Worm (Caenorhabditis elegans): ENCODE results near the gene F02C12.1.

F02C12.1 gene

DNA sequence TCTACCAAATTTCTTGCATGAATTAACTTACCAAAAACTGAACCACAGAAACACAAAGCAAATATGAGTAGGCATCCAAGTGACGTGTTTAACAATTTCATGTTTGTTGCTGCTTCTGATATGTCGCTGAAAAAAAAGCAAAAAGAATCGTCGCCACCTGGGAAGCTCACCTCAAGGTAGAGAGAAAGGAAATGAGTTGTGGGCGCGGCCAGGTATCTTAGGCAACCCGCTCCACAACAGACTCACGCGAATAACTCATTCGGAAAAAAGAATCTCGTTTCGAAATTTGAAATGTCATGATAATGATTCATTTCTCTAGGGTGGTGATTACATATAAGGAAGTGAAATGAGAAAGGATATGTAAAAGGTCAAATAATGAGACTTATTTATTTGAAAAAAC, 6.9 kb upstream of the F02C12.1 start, which contains the start of gene irld-2:
irld-2 (minus strand) TSS at position 101 of the 400 bp plus-strand sequence.
- no peak for TF ChIP-seq zip-11 (GFP tag; IDR thresholded peaks at IDR 0.05)
- TF ChIP-seq aha-1 (tag) = peak; percentile 33

DNA sequence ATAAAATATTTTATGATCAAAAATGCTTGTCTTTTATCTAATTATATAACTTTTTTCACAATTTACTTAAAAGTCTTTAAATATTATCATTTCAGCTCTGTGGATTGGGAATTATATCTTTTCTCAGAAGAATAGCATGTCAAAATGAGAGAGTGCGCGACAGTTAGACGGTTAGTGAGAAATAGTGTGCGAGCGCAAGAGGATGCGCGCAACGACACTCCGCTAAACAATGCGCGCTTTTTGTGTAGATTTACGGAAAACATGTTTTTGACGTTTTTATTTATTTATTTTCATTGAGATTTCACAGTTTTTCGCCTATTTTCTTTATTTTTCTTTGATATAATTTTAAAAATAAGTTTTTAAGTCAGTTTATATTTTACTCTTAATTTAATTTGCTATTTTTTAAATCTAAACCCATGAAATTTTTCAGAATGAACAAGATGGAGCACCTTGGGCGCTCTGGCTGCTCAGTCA, 5.3 kb upstream of the F02C12.1 start, which contains the start of gene F02C12.3:
F02C12.3 (plus strand) TSS at position 424 of the 474 bp plus-strand sequence.
- peak in 1 of 2 experiments; percentile 16 for TF ChIP-seq mdl-1 (tag; optimal IDR thresholded peaks at IDR 0.05)
- no peak for TF ChIP-seq zip-11 (GFP tag; IDR thresholded peaks at IDR 0.05)
- TF ChIP-seq lim-7 (GFP tag; IDR thresholded peaks at IDR 0.05) = no peak
- TF ChIP-seq F37D6.2 (tag; optimal IDR thresholded peaks at IDR 0.05) = peak; percentile 32
- peak; percentile 63 for TF ChIP-seq dmd-6 (GFP tag; IDR thresholded peaks at IDR 0.05)
- peak; percentile 77 for TF ChIP-seq hmg-1.1 (GFP tag; IDR thresholded peaks at IDR 0.05)
- TF ChIP-seq hif-1 (tag; optimal IDR thresholded peaks at IDR 0.05) = peak in 1 of 2 experiments; percentile 14
- TF ChIP-seq F49E8.2 (tag; optimal IDR thresholded peaks at IDR 0.05; ENCODE audit: borderline replicate concordance) = no peak
- TF ChIP-seq pqm-1 (tag; optimal IDR thresholded peaks at IDR 0.05) = no peak
- peak; percentile 15 for TF ChIP-seq nhr-25 (tag; optimal IDR thresholded peaks at IDR 0.05; ENCODE audit: borderline replicate concordance, insufficient read depth)
- no peak for TF ChIP-seq vab-7 (GFP tag; IDR thresholded peaks at IDR 0.05)
- peak; percentile 73 for TF ChIP-seq hlh-11 (tag; optimal IDR thresholded peaks at IDR 0.05)
- no peak for TF ChIP-seq tra-1 (GFP tag; IDR thresholded peaks at IDR 0.05)
- no peak for TF ChIP-seq dmd-9 (GFP tag; IDR thresholded peaks at IDR 0.05)
- peak; percentile 51 for TF ChIP-seq R02D3.7 (tag; optimal IDR thresholded peaks at IDR 0.05)
- peak; percentile 74 for TF ChIP-seq hlh-30 (tag; optimal IDR thresholded peaks at IDR 0.05; ENCODE audit: insufficient read depth)
- TF ChIP-seq duxl-1 (tag; optimal IDR thresholded peaks at IDR 0.05; ENCODE audit: poor library complexity) = peak; percentile 22
- TF ChIP-seq dpl-1 (GFP tag; optimal IDR thresholded peaks at IDR 0.05) = peak; percentile 68
- peak; percentile 68 for TF ChIP-seq nhr-6 (tag; optimal IDR thresholded peaks at IDR 0.05)
- no peak for TF ChIP-seq tag-97 (GFP tag; IDR thresholded peaks at IDR 0.05)
- peak; percentile 100 for TF ChIP-seq T20F7.1 (GFP tag; optimal IDR thresholded peaks at IDR 0.05)
- TF ChIP-seq dve-1 (tag; optimal IDR thresholded peaks at IDR 0.05; ENCODE audit: insufficient read depth) = peak; percentile 77
- peak; percentile 2 for TF ChIP-seq fkh-10 (GFP tag; optimal IDR thresholded peaks at IDR 0.05)
- TF ChIP-seq zip-2 (tag; optimal IDR thresholded peaks at IDR 0.05) = peak; percentile 63
- TF ChIP-seq egl-43 (GFP tag; IDR thresholded peaks at IDR 0.05) = no peak
- peak; percentile 52 for TF ChIP-seq nhr-48 (tag; optimal IDR thresholded peaks at IDR 0.05)
- no peak for TF ChIP-seq unc-62 (GFP tag; optimal IDR thresholded peaks at IDR 0.05 in 1 of 2)
- no peak for TF ChIP-seq unc-62 (tag; optimal IDR thresholded peaks at IDR 0.05)
- peak; percentile 57 for TF ChIP-seq rbr-2 (tag; optimal IDR thresholded peaks at IDR 0.05)
- peak in 1 of 2 experiments; percentile 85 for TF ChIP-seq lsy-2 (tag; optimal IDR thresholded peaks at IDR 0.05)
- peak; percentile 61 for TF ChIP-seq mep-1 (tag; optimal IDR thresholded peaks at IDR 0.05)
- TF ChIP-seq nhr-28 (tag; optimal IDR thresholded peaks at IDR 0.05) = peak; percentile 55
- TF ChIP-seq nhr-102 (tag; optimal IDR thresholded peaks at IDR 0.05) = peak; percentile 75
- TF ChIP-seq T26A8.4 (GFP tag; IDR thresholded peaks at IDR 0.05) = no peak; the same call in 1 of the 2 replicates
- peak; percentile 56; the same call in 1 of the 2 replicates for TF ChIP-seq pha-4 (GFP tag; IDR thresholded peaks at IDR 0.05)
- TF ChIP-seq pha-4 (tag; optimal IDR thresholded peaks at IDR 0.05) = no peak
- no peak for TF ChIP-seq lin-29 (GFP tag; IDR thresholded peaks at IDR 0.05)
- peak; percentile 20 for TF ChIP-seq ztf-7 (tag; optimal IDR thresholded peaks at IDR 0.05)
- TF ChIP-seq mxl-3 (GFP tag; optimal IDR thresholded peaks at IDR 0.05) = no peak
- TF ChIP-seq spr-3 (GFP tag; optimal IDR thresholded peaks at IDR 0.05) = no peak
- 0 out of 2 replicates have a peak, but pooled peaks have one; percentile 35 for TF ChIP-seq ctbp-1 (GFP tag; IDR thresholded peaks at IDR 0.05)
- peak; percentile 82 for TF ChIP-seq mes-2 (tag; optimal IDR thresholded peaks at IDR 0.05; ENCODE audit: poor library complexity, severe bottlenecking)
- peak in 1 of 2 experiments; percentile 70 for TF ChIP-seq daf-16 (GFP tag; optimal IDR thresholded peaks at IDR 0.05)
- TF ChIP-seq daf-16 (tag; optimal IDR thresholded peaks at IDR 0.05) = peak; percentile 74
- TF ChIP-seq F10B5.3 (tag; optimal IDR thresholded peaks at IDR 0.05) = no peak
- TF ChIP-seq nhr-11 (tag; optimal IDR thresholded peaks at IDR 0.05) = peak; percentile 20
